Worm (Caenorhabditis elegans) whole organism, L4 larva: Measurements from ENCODE around the gene apd-3.

Source experiments
- F26F4.8 ChIP-seq: fragments of 200-800 bp; sonication (Bioruptor generic); conservative IDR thresholded peaks from 2 replicates; pipeline ENCODE4 v1.3.6; 2022; ENCODE audit warnings: missing genetic modification characterization, missing compliant biosample characterization
- F44E2.7 ChIP-seq: fragments of 200-800 bp; sonication (Bioruptor generic); IDR thresholded peaks from 2 replicates; pipeline ENCODE4 v2.1.2; 2022; ENCODE audit warnings: missing genetic modification characterization, missing compliant biosample characterization
- F49E8.2 ChIP-seq: sonication (generic microtip); optimal IDR thresholded peaks from 2 replicates; lab custom pipeline; 2016; ENCODE audit warnings: missing compliant biosample characterization, mild to moderate bottlenecking, missing genetic modification characterization, borderline replicate concordance
- T20F7.1 ChIP-seq: fragments of 200-800 bp; sonication (Bioruptor generic); optimal IDR thresholded peaks from 2 replicates; lab custom pipeline; 2018; ENCODE audit warnings: mild to moderate bottlenecking, missing genetic modification characterization, missing compliant biosample characterization
- Y48G9A.11 ChIP-seq: fragments of 200-800 bp; sonication (Bioruptor generic); IDR thresholded peaks from 2 replicates; pipeline ENCODE4 v1.3.6; 2022; ENCODE audit warnings: missing genetic modification reagents, missing genetic modification characterization, missing compliant biosample characterization
- Y5F2A.4 ChIP-seq: fragments of 200-800 bp; sonication (Bioruptor generic); optimal IDR thresholded peaks from 2 replicates; lab custom pipeline; 2018; ENCODE audit warnings: mild to moderate bottlenecking, missing genetic modification characterization, missing compliant biosample characterization
- Y75B8A.6 ChIP-seq: fragments of 200-800 bp; sonication (Bioruptor generic); IDR thresholded peaks from 2 replicates; pipeline ENCODE4 v1.3.6; 2022; ENCODE audit warnings: missing genetic modification reagents, missing genetic modification characterization, missing compliant biosample characterization
- ZK337.2 ChIP-seq: fragments of 200-800 bp; sonication (Bioruptor generic); IDR thresholded peaks from 2 replicates; pipeline ENCODE4 v1.3.6; 2022; ENCODE audit warnings: missing genetic modification reagents, missing genetic modification characterization, missing compliant biosample characterization
- aha-1 ChIP-seq: fragments of 150-350 bp; peaks from one replicate; lab custom pipeline; 2014; ENCODE audit warnings: missing biosample characterization, missing genetic modification characterization
- arid-1 ChIP-seq: fragments of 200-800 bp; sonication (Bioruptor generic); conservative IDR thresholded peaks from 2 replicates; pipeline ENCODE4 v1.3.6; 2022; ENCODE audit warnings: missing genetic modification reagents, missing genetic modification characterization, missing compliant biosample characterization
- attf-4 ChIP-seq: sonication (generic microtip); optimal IDR thresholded peaks from 3 replicates; lab custom pipeline; 2017; ENCODE audit warnings: missing biosample characterization, missing genetic modification characterization
- ceh-28 ChIP-seq: fragments of 150-350 bp; optimal IDR thresholded peaks from 2 replicates; lab custom pipeline; 2014; ENCODE audit warnings: missing biosample characterization, missing genetic modification reagents, missing genetic modification characterization
- ceh-32 ChIP-seq: sonication (generic microtip); optimal IDR thresholded peaks from 2 replicates; lab custom pipeline; 2016; ENCODE audit warnings: mild to moderate bottlenecking, missing genetic modification characterization, missing compliant biosample characterization; ENCODE audit not compliant: poor library complexity
- ceh-44 ChIP-seq: fragments of 200-800 bp; sonication (Bioruptor generic); IDR thresholded peaks from 2 replicates; pipeline ENCODE4 v1.3.6; 2022; ENCODE audit warnings: missing genetic modification reagents, missing genetic modification characterization, missing compliant biosample characterization
- ceh-82 ChIP-seq: sonication (generic microtip); optimal IDR thresholded peaks from 2 replicates; lab custom pipeline; 2017; ENCODE audit warnings: missing biosample characterization, missing genetic modification characterization
- ces-1 ChIP-seq: fragments of 150-350 bp; sonication (generic microtip); optimal IDR thresholded peaks from 4 replicates; lab custom pipeline; 2014; ENCODE audit warnings: missing biosample characterization, missing genetic modification reagents, missing genetic modification characterization
- daf-12 ChIP-seq: fragments of 150-350 bp; optimal IDR thresholded peaks from 2 replicates; lab custom pipeline; 2014; ENCODE audit warnings: missing biosample characterization, missing genetic modification reagents, missing genetic modification characterization
- daf-8 ChIP-seq: fragments of 200-800 bp; sonication (Bioruptor generic); IDR thresholded peaks from 2 replicates; pipeline ENCODE4 v1.3.6; 2022; ENCODE audit warnings: missing genetic modification characterization, missing compliant biosample characterization
- dpl-1 ChIP-seq: fragments of 150-350 bp; optimal IDR thresholded peaks from 2 replicates; lab custom pipeline; 2014; ENCODE audit warnings: missing biosample characterization, missing genetic modification reagents, missing genetic modification characterization
- dve-1 ChIP-seq: sonication (generic microtip); optimal IDR thresholded peaks from 2 replicates; lab custom pipeline; 2017; ENCODE audit warnings: antibody characterized with exemption, mild to moderate bottlenecking, missing genetic modification characterization, missing compliant biosample characterization; ENCODE audit not compliant: insufficient read depth
- egl-27 ChIP-seq: sonication (generic microtip); optimal IDR thresholded peaks from 3 replicates; lab custom pipeline; 2017; ENCODE audit warnings: missing biosample characterization, missing genetic modification reagents, missing genetic modification characterization
- egl-43 ChIP-seq: fragments of 200-800 bp; sonication (Bioruptor generic); IDR thresholded peaks from 2 replicates; pipeline ENCODE4 v1.3.6; 2022; ENCODE audit warnings: missing genetic modification reagents, missing genetic modification characterization, missing compliant biosample characterization
- gei-8 ChIP-seq: fragments of 200-800 bp; sonication (Bioruptor generic); optimal IDR thresholded peaks from 2 replicates; lab custom pipeline; 2018; ENCODE audit warnings: mild to moderate bottlenecking, missing genetic modification characterization, missing compliant biosample characterization
- hif-1 ChIP-seq, 2 experiments: sonication (generic microtip); optimal IDR thresholded peaks; 2 replicates each; lab custom pipeline; 2016 to 2017; ENCODE audit warnings: missing compliant biosample characterization in 2 of 2, missing genetic modification characterization in 2 of 2, missing genetic modification reagents in 2 of 2, missing genotype in 2 of 2, mild to moderate bottlenecking in 1 of 2
- hlh-11 ChIP-seq: fragments of 200-800 bp; sonication (Bioruptor generic); optimal IDR thresholded peaks from 2 replicates; lab custom pipeline; 2018; ENCODE audit warnings: mild to moderate bottlenecking, missing genetic modification characterization, missing compliant biosample characterization
- hlh-30 ChIP-seq: sonication (generic microtip); optimal IDR thresholded peaks from 2 replicates; lab custom pipeline; 2017; ENCODE audit warnings: antibody characterized with exemption, mild to moderate bottlenecking, missing genetic modification characterization, missing compliant biosample characterization; ENCODE audit not compliant: insufficient read depth
- lin-39 ChIP-seq: fragments of 150-350 bp; optimal IDR thresholded peaks from 2 replicates; lab custom pipeline; 2014; ENCODE audit warnings: missing biosample characterization, missing genetic modification reagents, missing genetic modification characterization
- lsy-2 ChIP-seq, 2 experiments: fragments of 150-350 bp in 1 of 2; sonication (generic microtip) in 1 of 2; optimal IDR thresholded peaks; 2 replicates each; lab custom pipeline; 2014 to 2017; ENCODE audit warnings: missing biosample characterization in 2 of 2, missing genetic modification characterization in 2 of 2
- madf-9 ChIP-seq: fragments of 200-800 bp; sonication (Bioruptor generic); conservative IDR thresholded peaks from 2 replicates; pipeline ENCODE4 v1.3.6; 2022; ENCODE audit warnings: missing genetic modification reagents, missing genetic modification characterization, missing compliant biosample characterization
- mdt-29 ChIP-seq: fragments of 200-800 bp; sonication (Bioruptor generic); IDR thresholded peaks from 2 replicates; pipeline ENCODE4 v1.3.6; 2022; ENCODE audit warnings: missing genetic modification reagents, missing genetic modification characterization, missing compliant biosample characterization
- mxl-2 ChIP-seq: fragments of 200-800 bp; sonication (Bioruptor generic); conservative IDR thresholded peaks from 2 replicates; pipeline ENCODE4 v1.3.6; 2022; ENCODE audit warnings: missing genetic modification reagents, missing genetic modification characterization, missing compliant biosample characterization
- mxl-3 ChIP-seq: fragments of 200-800 bp; sonication (Bioruptor generic); optimal IDR thresholded peaks from 2 replicates; lab custom pipeline; 2018; ENCODE audit warnings: mild to moderate bottlenecking, missing genetic modification characterization, missing compliant biosample characterization
- nhr-102 ChIP-seq: sonication (generic microtip); optimal IDR thresholded peaks from 2 replicates; lab custom pipeline; 2016; ENCODE audit warnings: mild to moderate bottlenecking, missing genetic modification characterization, moderate library complexity, missing compliant biosample characterization
- nhr-11 ChIP-seq: fragments of 150-350 bp; optimal IDR thresholded peaks from 2 replicates; lab custom pipeline; 2014; ENCODE audit warnings: missing biosample characterization, missing genetic modification characterization
- nhr-111 ChIP-seq: fragments of 200-800 bp; sonication (Bioruptor generic); optimal IDR thresholded peaks from 2 replicates; lab custom pipeline; 2018; ENCODE audit warnings: mild to moderate bottlenecking, missing genetic modification characterization, missing compliant biosample characterization
- nhr-237 ChIP-seq: sonication (generic microtip); optimal IDR thresholded peaks from 2 replicates; lab custom pipeline; 2017; ENCODE audit warnings: missing biosample characterization, missing genetic modification characterization
- nhr-28 ChIP-seq: fragments of 150-350 bp; optimal IDR thresholded peaks from 2 replicates; lab custom pipeline; 2014; ENCODE audit warnings: missing biosample characterization, missing genetic modification characterization
- nhr-42 ChIP-seq: fragments of 200-800 bp; sonication (Bioruptor generic); IDR thresholded peaks from 2 replicates; pipeline ENCODE4 v1.3.6; 2022; ENCODE audit warnings: missing genetic modification characterization, missing compliant biosample characterization
- nhr-48 ChIP-seq: sonication (generic microtip); optimal IDR thresholded peaks from 2 replicates; lab custom pipeline; 2016; ENCODE audit warnings: mild to moderate bottlenecking, missing genetic modification characterization, missing compliant biosample characterization
- nhr-76 ChIP-seq: fragments of 150-350 bp; optimal IDR thresholded peaks from 2 replicates; lab custom pipeline; 2014; ENCODE audit warnings: missing biosample characterization, missing genetic modification characterization
- pqm-1 ChIP-seq: sonication (generic microtip); optimal IDR thresholded peaks from 2 replicates; lab custom pipeline; 2017; ENCODE audit warnings: missing biosample characterization, missing genetic modification characterization
- sdz-12 ChIP-seq: fragments of 200-800 bp; sonication (Bioruptor generic); optimal IDR thresholded peaks from 2 replicates; lab custom pipeline; 2018; ENCODE audit warnings: mild to moderate bottlenecking, missing genetic modification characterization, missing compliant biosample characterization
- set-16 ChIP-seq: fragments of 200-800 bp; sonication (Bioruptor generic); IDR thresholded peaks from 2 replicates; pipeline ENCODE4 v1.3.6; 2022; ENCODE audit warnings: missing genetic modification reagents, missing genetic modification characterization, missing compliant biosample characterization
- snpc-1.2 ChIP-seq: fragments of 200-800 bp; sonication (Bioruptor generic); IDR thresholded peaks from 2 replicates; pipeline ENCODE4 v1.3.6; 2022; ENCODE audit warnings: missing genetic modification reagents, missing genetic modification characterization, missing compliant biosample characterization
- vab-7 ChIP-seq: fragments of 200-800 bp; sonication (Bioruptor generic); IDR thresholded peaks from 2 replicates; pipeline ENCODE4 v1.3.6; 2022; ENCODE audit warnings: missing genetic modification reagents, missing genetic modification characterization, missing compliant biosample characterization
- zag-1 ChIP-seq: fragments of 150-350 bp; optimal IDR thresholded peaks from 2 replicates; lab custom pipeline; 2014; ENCODE audit warnings: missing biosample characterization, missing genetic modification characterization
- zfp-2 ChIP-seq: sonication (generic microtip); optimal IDR thresholded peaks from 2 replicates; lab custom pipeline; 2016; ENCODE audit warnings: mild to moderate bottlenecking, missing genetic modification characterization, missing compliant biosample characterization
- ztf-11 ChIP-seq: fragments of 150-350 bp; optimal IDR thresholded peaks from 2 replicates; lab custom pipeline; 2014; ENCODE audit warnings: missing biosample characterization, missing genetic modification characterization
- ztf-7 ChIP-seq: fragments of 150-350 bp; optimal IDR thresholded peaks from 2 replicates; lab custom pipeline; 2014; ENCODE audit warnings: missing biosample characterization, missing genetic modification characterization

Gene apd-3

ce11 chrII:3520988-3521850 is 25.0 kb downstream of the apd-3 start, which contains the start of gene W09G10.9 (continued):
- TF ChIP-seq dve-1 (tag; lab: Kevin White, UChicago) (peak; percentile 25), ces-1 (GFP tag; lab: Kevin White, UChicago) (no peak), F44E2.7 (GFP tag; lab: Robert Waterston, UW) (0 out of 2 replicates have a peak, but pooled peaks have one; percentile 37), daf-12 (tag; lab: Kevin White, UChicago) (no peak), arid-1 (GFP tag; lab: Robert Waterston, UW) (peak; percentile 91), Y75B8A.6 (GFP tag; lab: Robert Waterston, UW) (0 out of 2 replicates have a peak, but pooled peaks have one; percentile 48), gei-8 (no peak), daf-8 (0 out of 2 replicates have a peak, but pooled peaks have one; percentile 47), lin-39 (no peak), attf-4 (tag; lab: Kevin White, UChicago) (no peak), nhr-48 (no peak), lsy-2 (tag; optimal IDR thresholded peaks at IDR 0.05; lab: Kevin White, UChicago) (peak; percentile 51 to 74), nhr-28 (tag; lab: Kevin White, UChicago) (peak; percentile 27), nhr-42 (GFP tag; lab: Robert Waterston, UW) (peak; percentile 79), nhr-111 (GFP tag; lab: Kevin White, UChicago) (peak; percentile 36), mdt-29 (GFP tag; lab: Robert Waterston, UW) (peak; percentile 69), madf-9 (peak; percentile 90), aha-1 (tag; lab: Kevin White, UChicago) (peak; percentile 44), ZK337.2 (GFP tag; lab: Robert Waterston, UW) (peak; percentile 74; the same call in 1 of the 2 replicates), ztf-11 (tag; lab: Kevin White, UChicago) (no peak), hlh-11 (tag; lab: Kevin White, UChicago) (peak; percentile 44), Y48G9A.11 (GFP tag; lab: Robert Waterston, UW) (peak; percentile 84), mxl-3 (peak; percentile 15), vab-7 (GFP tag; lab: Robert Waterston, UW) (peak; percentile 75), ceh-32 (tag; lab: Kevin White, UChicago) (no peak), ceh-82 (tag; lab: Kevin White, UChicago) (no peak), pqm-1 (no peak), hlh-30 (peak; percentile 22), egl-27 (no peak), dpl-1 (peak; percentile 28), nhr-11 (tag; lab: Kevin White, UChicago) (peak; percentile 24), T20F7.1 (GFP tag; lab: Kevin White, UChicago) (no peak), ztf-7 (no peak), hif-1 (tag; optimal IDR thresholded peaks at IDR 0.05; lab: Kevin White, UChicago) (peak in 1 of 2 experiments; percentile 25), nhr-76 (tag; lab: Kevin White, UChicago) (no peak), F26F4.8 (GFP tag; lab: Robert Waterston, UW) (0 out of 2 replicates have a peak, but pooled peaks have one; percentile 23), nhr-237 (no peak), zfp-2 (tag; lab: Kevin White, UChicago) (peak; percentile 14), set-16 (GFP tag; lab: Robert Waterston, UW) (peak; percentile 92), nhr-102 (tag; lab: Kevin White, UChicago) (peak; percentile 46), sdz-12 (peak; percentile 14), Y5F2A.4 (GFP tag; lab: Kevin White, UChicago) (no peak), ceh-44 (peak; percentile 81), mxl-2 (GFP tag; lab: Robert Waterston, UW) (no peak; the same call in 1 of the 2 replicates), snpc-1.2 (GFP tag; lab: Robert Waterston, UW) (0 out of 2 replicates have a peak, but pooled peaks have one; percentile 22), egl-43 (GFP tag; lab: Robert Waterston, UW) (peak; percentile 89), F49E8.2 (no peak), ceh-28 (tag; lab: Kevin White, UChicago) (no peak), zag-1 (no peak)
